Fruit fly (Drosophila melanogaster) whole organism, prepupa: Measurements from ENCODE around the gene p130CAS.

Source experiments
- CG11762 ChIP-seq: fragments of 200-800 bp; sonication (Bioruptor generic); optimal IDR thresholded peaks from 3 replicates; lab custom pipeline; 2016; ENCODE audit warnings: missing biosample characterization, missing genetic modification characterization; ENCODE audit not compliant: insufficient read depth
- CG11902 ChIP-seq: fragments of 200-800 bp; sonication (Bioruptor generic); optimal IDR thresholded peaks from 3 replicates; lab custom pipeline; 2016; ENCODE audit warnings: missing biosample characterization, missing genetic modification characterization
- CG31627 ChIP-seq: fragments of 200-800 bp; sonication (Bioruptor generic); optimal IDR thresholded peaks from 3 replicates; lab custom pipeline; 2016; ENCODE audit warnings: missing biosample characterization, missing genetic modification characterization
- CG6163 ChIP-seq: fragments of 200-800 bp; sonication (Bioruptor generic); IDR thresholded peaks from 3 replicates; pipeline ENCODE4 v1.3.6; 2022; ENCODE audit warnings: missing biosample characterization, missing genetic modification characterization
- Eip78C ChIP-seq: fragments of 200-800 bp; sonication (Bioruptor generic); peaks from one replicate; lab custom pipeline; 2016; ENCODE audit warnings: missing biosample characterization, missing genetic modification characterization
- Gug ChIP-seq: fragments of 200-800 bp; sonication (Bioruptor generic); IDR thresholded peaks from 2 replicates; pipeline ENCODE4 v1.3.6; 2022; ENCODE audit warnings: missing biosample characterization, missing genetic modification characterization
- Smox ChIP-seq: fragments of 200-800 bp; sonication (Bioruptor generic); optimal IDR thresholded peaks from 3 replicates; lab custom pipeline; 2016; ENCODE audit warnings: missing biosample characterization, missing genetic modification characterization
- Sox14 ChIP-seq: fragments of 200-800 bp; sonication (Bioruptor generic); optimal IDR thresholded peaks from 3 replicates; lab custom pipeline; 2016; ENCODE audit warnings: missing biosample characterization, missing genetic modification characterization
- esn ChIP-seq: fragments of 200-800 bp; sonication (Bioruptor generic); optimal IDR thresholded peaks from 2 replicates; lab custom pipeline; 2016; ENCODE audit warnings: missing biosample characterization, mild to moderate bottlenecking, missing genetic modification characterization, moderate library complexity
- lz ChIP-seq: fragments of 200-800 bp; sonication (Bioruptor generic); optimal IDR thresholded peaks from 3 replicates; lab custom pipeline; 2016; ENCODE audit warnings: missing biosample characterization, missing genetic modification characterization
- salr ChIP-seq, 2 experiments: fragments of 200-800 bp; sonication (Bioruptor generic); optimal IDR thresholded peaks; 3 replicates each; lab custom pipeline; 2016 to 2018; ENCODE audit warnings: missing biosample characterization in 2 of 2, missing genetic modification characterization in 2 of 2, mild to moderate bottlenecking in 1 of 2

DNA sequence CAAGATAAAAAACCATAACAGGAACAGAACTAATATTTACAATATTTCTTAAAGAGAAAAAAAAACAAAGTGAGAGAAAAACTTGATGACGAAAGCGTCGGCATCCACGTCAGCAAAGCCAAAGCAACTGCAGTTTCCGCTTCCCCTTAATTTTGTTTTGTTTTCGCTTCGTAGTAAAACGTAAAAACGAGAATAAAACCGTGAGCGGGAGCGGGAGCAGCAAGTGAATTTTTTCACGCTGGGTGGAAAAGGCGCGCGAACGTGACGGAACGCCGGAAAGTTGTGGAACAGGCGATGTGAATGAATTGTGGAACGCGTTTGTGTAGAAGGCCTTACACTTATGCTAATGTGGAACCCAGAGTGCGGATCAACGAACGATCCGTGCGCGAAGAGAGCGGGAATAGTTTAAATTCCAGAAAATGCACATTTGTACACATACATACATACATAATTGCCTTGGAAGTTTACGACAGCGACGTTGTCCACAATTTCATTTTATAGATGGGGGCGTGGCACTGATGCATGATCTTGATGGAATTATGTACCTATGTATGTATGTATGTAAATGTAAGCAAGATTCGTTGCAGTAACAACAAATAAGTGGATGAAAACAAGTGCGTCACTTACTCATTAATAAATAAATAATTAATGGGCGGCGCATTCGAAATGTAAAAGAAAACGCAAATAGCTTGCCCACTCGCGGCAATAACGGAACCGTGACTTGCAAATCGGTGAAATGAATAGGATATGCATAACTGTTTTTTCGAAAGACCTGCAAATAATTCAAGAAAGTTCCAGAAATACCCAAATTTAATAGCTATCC lies 24.2 kb upstream of the p130CAS start:
- TF ChIP-seq Gug (GFP tag; lab: Robert Waterston, UW) = no peak
- peak; percentile 69; the same call in 2 of the 3 replicates for TF ChIP-seq CG6163
- peak; percentile 74 for TF ChIP-seq Eip78C (GFP tag; lab: Kevin White, UChicago)
- no peak for TF ChIP-seq CG31627 (GFP tag; lab: Kevin White, UChicago)
- TF ChIP-seq esn (GFP tag; lab: Kevin White, UChicago) = no peak
- no peak for TF ChIP-seq CG11762
- TF ChIP-seq salr (GFP tag; optimal IDR thresholded peaks at IDR 0.05; lab: Kevin White, UChicago) = no peak
- no peak for TF ChIP-seq CG11902 (GFP tag; lab: Kevin White, UChicago)
- no peak for TF ChIP-seq Sox14 (GFP tag; lab: Kevin White, UChicago)
- TF ChIP-seq lz = no peak
- TF ChIP-seq Smox (GFP tag; lab: Kevin White, UChicago) = no peak
